Worm (Caenorhabditis elegans) whole organism, L2 larva: ENCODE results near the gene Y54G2A.73.

Experiments
- C34F6.9 ChIP-seq: fragments of 150-350 bp; optimal IDR thresholded peaks from 2 replicates; lab custom pipeline; 2014; ENCODE audit warnings: missing biosample characterization, missing genetic modification characterization
- F13H6.1 ChIP-seq: sonication (generic microtip); optimal IDR thresholded peaks from 2 replicates; lab custom pipeline; 2016; ENCODE audit warnings: missing genetic modification characterization, missing compliant biosample characterization
- R02D3.7 ChIP-seq: fragments of 150-350 bp; optimal IDR thresholded peaks from 2 replicates; lab custom pipeline; 2014; ENCODE audit warnings: missing biosample characterization, missing genetic modification characterization
- Y55F3AM.14 ChIP-seq: fragments of 200-800 bp; sonication (Bioruptor generic); optimal IDR thresholded peaks from 2 replicates; lab custom pipeline; 2018; ENCODE audit warnings: mild to moderate bottlenecking, missing genetic modification characterization, missing compliant biosample characterization
- ZK546.5 ChIP-seq: sonication (generic microtip); optimal IDR thresholded peaks from 2 replicates; lab custom pipeline; 2017; ENCODE audit warnings: missing biosample characterization, missing genetic modification characterization
- alr-1 ChIP-seq: fragments of 150-350 bp; optimal IDR thresholded peaks from 2 replicates; lab custom pipeline; 2014; ENCODE audit warnings: missing biosample characterization, missing genetic modification characterization
- ama-1 ChIP-seq: fragments of 150-350 bp; optimal IDR thresholded peaks from 2 replicates; lab custom pipeline; 2018; ENCODE audit warnings: inconsistent platforms
- ceh-16 ChIP-seq: fragments of 150-350 bp; optimal IDR thresholded peaks from 2 replicates; lab custom pipeline; 2014; ENCODE audit warnings: missing biosample characterization, missing genetic modification characterization
- crh-2 ChIP-seq: sonication (generic microtip); optimal IDR thresholded peaks from 2 replicates; lab custom pipeline; 2017; ENCODE audit warnings: missing biosample characterization, missing genetic modification characterization
- egl-27 ChIP-seq: sonication (generic microtip); optimal IDR thresholded peaks from 3 replicates; lab custom pipeline; 2017; ENCODE audit warnings: missing biosample characterization, missing genetic modification reagents, missing genetic modification characterization
- elt-1 ChIP-seq: fragments of 150-350 bp; optimal IDR thresholded peaks from 2 replicates; lab custom pipeline; 2014; ENCODE audit warnings: missing biosample characterization, missing genetic modification characterization
- elt-3 ChIP-seq: sonication (generic microtip); optimal IDR thresholded peaks from 2 replicates; lab custom pipeline; 2017; ENCODE audit warnings: missing biosample characterization, missing genetic modification characterization
- gmeb-1 ChIP-seq: fragments of 150-350 bp; optimal IDR thresholded peaks from 2 replicates; lab custom pipeline; 2014; ENCODE audit warnings: missing biosample characterization, missing genetic modification characterization
- lin-11 ChIP-seq: fragments of 150-350 bp; sonication (generic microtip); optimal IDR thresholded peaks from 2 replicates; lab custom pipeline; 2014; ENCODE audit warnings: missing biosample characterization, missing genetic modification characterization, inconsistent platforms, mixed read lengths
- lin-13 ChIP-seq: fragments of 150-350 bp; optimal IDR thresholded peaks from 2 replicates; lab custom pipeline; 2014; ENCODE audit warnings: missing biosample characterization, missing genetic modification reagents, missing genetic modification characterization
- lsy-2 ChIP-seq, 2 experiments: fragments of 150-350 bp in 1 of 2; sonication (generic microtip) in 1 of 2; optimal IDR thresholded peaks; 2 replicates each; lab custom pipeline; 2014 to 2017; ENCODE audit warnings: missing biosample characterization in 2 of 2, missing genetic modification characterization in 2 of 2
- mab-5 ChIP-seq: fragments of 150-350 bp; optimal IDR thresholded peaks from 2 replicates; lab custom pipeline; 2014; ENCODE audit warnings: missing biosample characterization, missing genetic modification characterization
- mbf-1 ChIP-seq: sonication (generic microtip); optimal IDR thresholded peaks from 2 replicates; lab custom pipeline; 2017; ENCODE audit warnings: missing biosample characterization, missing genetic modification characterization
- nhr-10 ChIP-seq: sonication (generic microtip); optimal IDR thresholded peaks from 2 replicates; lab custom pipeline; 2017; ENCODE audit warnings: missing biosample characterization, missing genetic modification characterization
- nhr-11 ChIP-seq: fragments of 150-350 bp; optimal IDR thresholded peaks from 2 replicates; lab custom pipeline; 2014; ENCODE audit warnings: missing biosample characterization, missing genetic modification characterization
- nhr-12 ChIP-seq: fragments of 150-350 bp; optimal IDR thresholded peaks from 2 replicates; lab custom pipeline; 2014; ENCODE audit warnings: missing biosample characterization, missing genetic modification characterization
- nhr-129 ChIP-seq: fragments of 150-350 bp; optimal IDR thresholded peaks from 2 replicates; lab custom pipeline; 2014; ENCODE audit warnings: missing biosample characterization, missing genetic modification characterization
- nhr-237 ChIP-seq: fragments of 150-350 bp; optimal IDR thresholded peaks from 2 replicates; lab custom pipeline; 2014; ENCODE audit warnings: missing biosample characterization, missing genetic modification characterization
- nhr-25 ChIP-seq: fragments of 150-350 bp; sonication (generic microtip); optimal IDR thresholded peaks from 3 replicates; lab custom pipeline; 2014; ENCODE audit warnings: missing biosample characterization, missing genetic modification characterization
- nhr-77 ChIP-seq: fragments of 150-350 bp; optimal IDR thresholded peaks from 2 replicates; lab custom pipeline; 2014; ENCODE audit warnings: missing biosample characterization, missing genetic modification characterization
- peb-1 ChIP-seq: fragments of 150-350 bp; optimal IDR thresholded peaks from 2 replicates; lab custom pipeline; 2014; ENCODE audit warnings: missing biosample characterization, missing genetic modification characterization
- sem-4 ChIP-seq: fragments of 150-350 bp; optimal IDR thresholded peaks from 2 replicates; lab custom pipeline; 2014; ENCODE audit warnings: missing biosample characterization, missing genetic modification reagents, missing genetic modification characterization
- sma-9 ChIP-seq, 2 experiments: fragments of 150-350 bp in 1 of 2; sonication (generic microtip) in 1 of 2; optimal IDR thresholded peaks; 2 replicates each; lab custom pipeline; 2014 to 2016; ENCODE audit warnings: missing genetic modification characterization in 2 of 2, mild to moderate bottlenecking in 1 of 2, missing biosample characterization in 1 of 2, missing compliant biosample characterization in 1 of 2, missing genetic modification reagents in 1 of 2, moderate library complexity in 1 of 2
- snpc-4 ChIP-seq: fragments of 150-350 bp; optimal IDR thresholded peaks from 2 replicates; lab custom pipeline; 2014; ENCODE audit warnings: missing biosample characterization, missing genetic modification characterization
- unc-39 ChIP-seq: fragments of 150-350 bp; optimal IDR thresholded peaks from 2 replicates; lab custom pipeline; 2014; ENCODE audit warnings: missing biosample characterization, missing genetic modification characterization
- unc-55 ChIP-seq: fragments of 150-350 bp; sonication (generic microtip); optimal IDR thresholded peaks from 3 replicates; lab custom pipeline; 2014; ENCODE audit warnings: missing biosample characterization, missing genetic modification reagents, missing genetic modification characterization
- unc-62 ChIP-seq: fragments of 150-350 bp; optimal IDR thresholded peaks from 2 replicates; lab custom pipeline; 2014; ENCODE audit warnings: missing biosample characterization, missing genetic modification reagents, missing genetic modification characterization
- ztf-1 ChIP-seq: fragments of 200-800 bp; sonication (Bioruptor generic); conservative IDR thresholded peaks from 2 replicates; pipeline ENCODE4 v1.3.6; 2022; ENCODE audit warnings: missing genetic modification characterization, missing compliant biosample characterization
- ztf-4 ChIP-seq: fragments of 150-350 bp; optimal IDR thresholded peaks from 2 replicates; lab custom pipeline; 2014; ENCODE audit warnings: missing biosample characterization, missing genetic modification characterization

The Y54G2A.73 gene

DNA sequence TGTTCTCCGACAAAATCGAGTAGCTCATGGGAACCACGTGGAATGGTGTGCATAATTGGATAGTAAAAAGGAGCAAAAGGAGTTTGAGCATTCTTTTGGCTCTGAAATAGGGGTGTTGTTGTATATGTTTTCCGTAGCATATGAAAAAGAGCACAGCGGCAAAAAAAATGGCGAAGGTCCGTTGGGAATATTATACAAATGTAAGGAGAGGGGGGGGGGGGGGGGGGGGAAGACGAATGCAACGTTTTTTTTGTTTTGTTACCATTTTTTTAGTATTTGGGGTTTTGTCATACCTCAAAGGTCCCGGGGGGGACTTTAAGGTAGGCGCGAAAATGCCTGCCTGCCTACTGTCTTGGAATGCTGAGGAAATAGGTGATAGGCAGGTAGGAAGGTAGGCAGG is 20.1 kb upstream of the Y54G2A.73 start, which contains the start of gene ndnf-1:
TSS of gene ndnf-1 (minus strand) at position 101 of the 400 bp plus-strand sequence.
- no peak for TF ChIP-seq sem-4
- no peak for TF ChIP-seq ama-1
- no peak for TF ChIP-seq lsy-2 (tag; optimal IDR thresholded peaks at IDR 0.05; lab: Kevin White, UChicago)
- TF ChIP-seq alr-1 = no peak
- no peak for TF ChIP-seq Y55F3AM.14
- TF ChIP-seq elt-3 (tag; lab: Kevin White, UChicago) = no peak

DNA sequence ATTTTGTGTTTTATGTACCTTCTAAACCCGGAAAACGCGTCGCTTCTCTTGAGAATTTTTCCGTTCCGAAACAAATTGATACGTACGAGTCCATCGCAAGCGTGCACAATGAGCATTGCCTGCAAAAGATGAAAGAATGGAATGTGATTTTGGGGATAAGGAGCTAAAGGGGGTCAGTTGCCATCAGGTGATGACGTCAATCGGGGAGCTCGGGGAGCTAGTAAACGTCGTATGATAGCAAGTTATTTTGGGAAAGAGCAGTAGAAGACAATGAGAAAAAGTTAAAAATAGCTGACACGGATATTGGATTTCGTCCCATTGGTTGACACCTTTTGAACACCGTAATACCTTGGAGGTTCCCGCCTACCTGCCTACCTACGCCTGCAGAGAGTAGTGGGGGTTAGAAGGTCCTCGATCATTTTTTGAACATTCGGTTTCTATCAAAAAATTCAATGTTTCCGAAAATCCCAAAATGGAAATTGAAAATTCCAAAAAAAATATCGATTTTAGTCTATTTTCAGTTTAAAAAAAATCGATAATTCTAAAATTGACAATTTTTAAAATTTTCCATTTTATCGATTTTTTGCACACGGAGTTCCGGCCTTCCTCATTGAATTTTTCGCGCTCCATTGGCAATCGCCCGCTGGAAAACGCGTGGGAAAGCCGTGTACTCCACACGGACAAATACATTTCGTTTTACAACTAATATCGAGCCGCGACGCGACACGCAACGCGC is 17.4 kb upstream of the Y54G2A.73 start:
- TF ChIP-seq sma-9 (GFP tag; optimal IDR thresholded peaks at IDR 0.05; lab: Kevin White, UChicago) (peak; percentile 82), sma-9 (tag; optimal IDR thresholded peaks at IDR 0.05; lab: Kevin White, UChicago) (no peak), C34F6.9 (peak; percentile 36), ztf-1 (no peak), lsy-2 (tag; optimal IDR thresholded peaks at IDR 0.05; lab: Kevin White, UChicago) (peak in 1 of 2 experiments; percentile 50), F13H6.1 (tag; lab: Kevin White, UChicago) (peak; percentile 61), ztf-4 (peak; percentile 49), R02D3.7 (tag; lab: Kevin White, UChicago) (no peak), mab-5 (tag; lab: Kevin White, UChicago) (no peak), egl-27 (tag; lab: Kevin White, UChicago) (no peak), nhr-10 (tag; lab: Kevin White, UChicago) (no peak), gmeb-1 (tag; lab: Kevin White, UChicago) (no peak), mbf-1 (tag; lab: Kevin White, UChicago) (no peak), unc-62 (GFP tag; lab: Kevin White, UChicago) (no peak), nhr-129 (peak; percentile 61), crh-2 (tag; lab: Kevin White, UChicago) (no peak), alr-1 (no peak)

DNA sequence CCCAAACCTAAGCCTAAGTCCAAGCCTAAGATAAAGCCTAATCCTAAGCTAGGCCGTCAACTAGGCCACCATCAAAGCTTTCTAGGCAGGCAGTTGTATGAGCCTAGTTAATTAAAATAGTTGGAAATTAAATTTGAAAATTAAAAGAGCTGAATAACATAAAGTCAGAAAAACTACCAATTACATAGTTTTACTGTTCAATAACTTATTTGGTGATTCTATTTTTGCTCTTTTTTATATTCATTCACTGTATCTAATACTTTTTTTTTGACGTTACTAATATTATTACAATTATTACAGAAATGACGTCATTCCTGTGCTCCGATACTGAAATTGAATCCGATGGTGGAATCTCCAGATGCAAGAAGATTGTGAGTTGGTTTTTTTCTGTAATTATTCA is 10.7 kb upstream of the Y54G2A.73 start, which contains the start of gene lin-22:
TSS of gene lin-22 (plus strand) at position 301 of the 400 bp plus-strand sequence.
- TF ChIP-seq nhr-11 (tag; lab: Kevin White, UChicago) (no peak), C34F6.9 (no peak), unc-55 (no peak), unc-62 (GFP tag; lab: Kevin White, UChicago) (no peak), ZK546.5 (tag; lab: Kevin White, UChicago) (no peak), sma-9 (GFP tag; optimal IDR thresholded peaks at IDR 0.05; lab: Kevin White, UChicago) (no peak), sma-9 (tag; optimal IDR thresholded peaks at IDR 0.05; lab: Kevin White, UChicago) (no peak), lsy-2 (tag; optimal IDR thresholded peaks at IDR 0.05; lab: Kevin White, UChicago) (no peak), elt-3 (tag; lab: Kevin White, UChicago) (no peak), lin-13 (no peak), lin-11 (tag; lab: Kevin White, UChicago) (no peak), ama-1 (no peak), unc-39 (tag; lab: Kevin White, UChicago) (no peak), peb-1 (tag; lab: Kevin White, UChicago) (no peak), snpc-4 (tag; lab: Kevin White, UChicago) (no peak), sem-4 (no peak), Y55F3AM.14 (no peak)

DNA sequence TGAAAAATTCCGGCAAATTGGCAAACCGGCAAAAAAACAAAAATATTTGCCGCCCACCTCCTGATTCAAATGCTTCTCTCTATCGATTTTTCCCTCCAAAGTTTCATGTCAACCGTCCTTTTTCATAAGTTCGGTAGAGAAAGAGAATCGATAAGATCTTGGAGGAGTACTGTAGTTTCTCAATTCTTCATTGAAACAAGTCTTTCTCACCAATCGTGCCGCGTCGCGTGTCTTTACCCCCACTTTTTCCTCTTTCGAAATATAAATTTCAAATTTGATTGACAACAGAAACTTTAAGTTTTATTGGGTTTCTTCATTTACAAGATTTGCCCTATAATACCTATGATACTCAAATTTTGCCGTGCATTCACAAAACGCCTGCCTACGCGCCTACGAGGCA is 9.9 kb upstream of the Y54G2A.73 start:
- TF ChIP-seq lsy-2 (tag; optimal IDR thresholded peaks at IDR 0.05; lab: Kevin White, UChicago) (peak in 1 of 2 experiments; percentile 50), snpc-4 (tag; lab: Kevin White, UChicago) (no peak)
- TF ChIP-seq, all 48 proteins: peak for 1

DNA sequence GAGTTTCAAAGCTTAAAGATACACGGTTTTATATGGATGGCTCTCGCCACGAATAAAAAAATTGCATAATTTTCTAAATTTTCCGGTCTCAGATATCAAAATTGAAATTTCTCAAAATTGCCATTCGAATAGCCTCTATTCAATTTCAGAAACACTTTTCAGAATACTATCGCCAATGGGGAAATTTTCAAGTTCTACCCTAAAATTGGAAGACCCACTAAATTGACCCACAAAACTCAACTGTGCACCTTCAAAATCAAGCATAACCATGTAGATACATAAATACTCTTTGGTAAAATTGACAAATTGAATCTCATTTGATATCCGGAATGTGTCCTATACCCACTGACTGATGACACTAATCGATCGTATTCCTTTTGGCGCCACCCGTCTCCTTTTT is 7.5 kb upstream of the Y54G2A.73 start:
- TF ChIP-seq nhr-77 (tag; lab: Kevin White, UChicago) (no peak), nhr-237 (tag; lab: Kevin White, UChicago) (no peak), nhr-12 (no peak), mab-5 (tag; lab: Kevin White, UChicago) (no peak)
- TF ChIP-seq, all 48 proteins: peak for 0

DNA sequence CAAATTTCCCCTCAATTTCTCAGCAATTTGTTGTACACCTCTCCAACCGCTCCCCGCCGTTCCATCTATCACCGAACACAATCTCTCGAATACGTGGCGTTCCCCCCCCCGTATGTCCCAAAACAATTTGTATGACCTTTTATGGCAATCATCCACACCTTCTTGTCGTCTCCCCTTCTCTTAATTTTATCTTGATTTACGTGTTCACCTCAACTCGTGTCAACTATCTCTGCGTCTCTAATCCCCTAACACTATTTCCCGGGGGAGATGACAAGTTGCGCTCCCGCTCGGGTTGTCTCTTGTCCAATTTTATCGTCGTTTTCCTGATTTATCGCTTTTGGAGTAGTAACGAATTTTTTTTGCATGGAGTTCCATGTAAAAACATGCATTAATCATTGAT is 5.9 kb upstream of the Y54G2A.73 start:
- TF ChIP-seq nhr-25 (peak; percentile 53), mab-5 (tag; lab: Kevin White, UChicago) (peak; percentile 6), elt-1 (tag; lab: Kevin White, UChicago) (peak; percentile 34), ceh-16 (tag; lab: Kevin White, UChicago) (peak; percentile 96), unc-39 (tag; lab: Kevin White, UChicago) (no peak), nhr-12 (no peak), gmeb-1 (tag; lab: Kevin White, UChicago) (no peak), unc-62 (GFP tag; lab: Kevin White, UChicago) (peak; percentile 50), crh-2 (tag; lab: Kevin White, UChicago) (peak; percentile 28)
